Worm (Caenorhabditis elegans): ENCODE data around the gene srw-13.

- TF ChIP-seq tbx-11 (GFP tag; IDR thresholded peaks at IDR 0.05), result no peak
- no peak for TF ChIP-seq ceh-13 (GFP tag; optimal IDR thresholded peaks at IDR 0.05)
- TF ChIP-seq ama-1 (optimal IDR thresholded peaks at IDR 0.05), result no peak
- TF ChIP-seq aly-1 (tag; optimal IDR thresholded peaks at IDR 0.05), result no peak
- TF ChIP-seq hmg-4 (GFP tag; optimal IDR thresholded peaks at IDR 0.05), result no peak
Measured at ce11 chrV:15265814-15266213, 33.5 kb downstream of the srw-13 start, which contains the start of gene M01B2.13.
